Fruit fly (Drosophila melanogaster) whole organism, embryonic: ENCODE results near the gene Ndfip.
A peak's percentile ranks its signal among the peaks of the same experiment; 100 is the strongest.

Experiments
- Adf1 ChIP-seq: fragments of 200-800 bp; sonication (Bioruptor generic); IDR thresholded peaks from 2 replicates; pipeline ENCODE4 v1.3.6; 2022; ENCODE audit warnings: missing biosample characterization, missing genetic modification characterization
- CG10366 ChIP-seq: fragments of 200-800 bp; sonication (Bioruptor generic); IDR thresholded peaks from 2 replicates; pipeline ENCODE4 v1.3.6; 2022; ENCODE audit warnings: missing biosample characterization, missing genetic modification characterization
- CG11398 ChIP-seq: fragments of 200-800 bp; sonication (Bioruptor generic); optimal IDR thresholded peaks from 2 replicates; lab custom pipeline; 2016; ENCODE audit warnings: missing biosample characterization, missing genetic modification characterization
- CG13123 ChIP-seq: fragments of 200-800 bp; sonication (Bioruptor generic); optimal IDR thresholded peaks from 2 replicates; lab custom pipeline; 2016; ENCODE audit warnings: missing biosample characterization, missing genetic modification characterization
- CG15011 ChIP-seq: fragments of 200-800 bp; sonication (Bioruptor generic); optimal IDR thresholded peaks from 3 replicates; lab custom pipeline; 2018; ENCODE audit warnings: missing biosample characterization, mild to moderate bottlenecking, missing genetic modification characterization
- CG17829 ChIP-seq: fragments of 200-800 bp; optimal IDR thresholded peaks from 2 replicates; lab custom pipeline; 2019; ENCODE audit warnings: missing biosample characterization, mild to moderate bottlenecking, missing genetic modification characterization, moderate library complexity
- CG18476 ChIP-seq: fragments of 200-800 bp; sonication (Bioruptor generic); optimal IDR thresholded peaks from 2 replicates; lab custom pipeline; 2016; ENCODE audit warnings: missing biosample characterization, mild to moderate bottlenecking, missing genetic modification characterization
- CG2129 ChIP-seq: fragments of 200-800 bp; sonication (Bioruptor generic); IDR thresholded peaks from 2 replicates; pipeline ENCODE4 v1.3.6; 2022; ENCODE audit warnings: missing biosample characterization, missing genetic modification characterization; ENCODE audit not compliant: partially characterized antibody
- CG2889 ChIP-seq: fragments of 200-800 bp; sonication (Bioruptor generic); IDR thresholded peaks from 3 replicates; pipeline ENCODE4 v1.3.6; 2022; ENCODE audit warnings: missing biosample characterization, missing genetic modification characterization
- CG31224 ChIP-seq: fragments of 200-800 bp; sonication (Bioruptor generic); IDR thresholded peaks from 2 replicates; pipeline ENCODE4 v1.3.6; 2022; ENCODE audit warnings: missing biosample characterization, missing genetic modification characterization
- CG32532 ChIP-seq: fragments of 200-800 bp; sonication (Bioruptor generic); IDR thresholded peaks from 2 replicates; pipeline ENCODE4 v1.3.6; 2022; ENCODE audit warnings: missing biosample characterization, missing genetic modification characterization
- CG32772 ChIP-seq: fragments of 200-800 bp; sonication (Bioruptor generic); IDR thresholded peaks from 2 replicates; pipeline ENCODE4 v1.3.6; 2022; ENCODE audit warnings: missing biosample characterization, missing genetic modification characterization
- CG42726 ChIP-seq: fragments of 200-800 bp; sonication (Bioruptor generic); IDR thresholded peaks from 2 replicates; pipeline ENCODE4 v1.3.6; 2022; ENCODE audit warnings: missing biosample characterization, missing genetic modification characterization; ENCODE audit not compliant: partially characterized antibody
- CG43689 ChIP-seq: fragments of 200-800 bp; sonication (Bioruptor generic); IDR thresholded peaks from 2 replicates; pipeline ENCODE4 v1.3.6; 2022; ENCODE audit warnings: missing biosample characterization, missing genetic modification characterization
- CG4404 ChIP-seq: fragments of 200-800 bp; sonication (Bioruptor generic); IDR thresholded peaks from 2 replicates; pipeline ENCODE4 v1.3.6; 2022; ENCODE audit warnings: missing biosample characterization, missing genetic modification characterization
- CG6272 ChIP-seq: fragments of 200-800 bp; sonication (Bioruptor generic); IDR thresholded peaks from 2 replicates; pipeline ENCODE4 v1.3.6; 2022; ENCODE audit warnings: missing biosample characterization, missing genetic modification characterization
- CG6813 ChIP-seq: fragments of 200-800 bp; sonication (Bioruptor generic); optimal IDR thresholded peaks from 2 replicates; lab custom pipeline; 2017; ENCODE audit warnings: missing biosample characterization, missing genetic modification characterization, mild to moderate bottlenecking, moderate library complexity, missing genetic modification reagents
- CG7839 ChIP-seq: fragments of 200-800 bp; sonication (Bioruptor generic); optimal IDR thresholded peaks from 3 replicates; lab custom pipeline; 2018; ENCODE audit warnings: missing biosample characterization, mild to moderate bottlenecking, missing genetic modification characterization, moderate library complexity
- CG7963 ChIP-seq: fragments of 200-800 bp; sonication (Bioruptor generic); IDR thresholded peaks from 3 replicates; pipeline ENCODE4 v1.3.6; 2022; ENCODE audit warnings: missing biosample characterization, missing genetic modification characterization; ENCODE audit not compliant: partially characterized antibody
- CoRest ChIP-seq: fragments of 200-800 bp; sonication (Bioruptor generic); optimal IDR thresholded peaks from 3 replicates; lab custom pipeline; 2018; ENCODE audit warnings: missing biosample characterization, mild to moderate bottlenecking, missing genetic modification characterization, moderate library complexity
- D19B ChIP-seq: fragments of 200-800 bp; sonication (Bioruptor generic); optimal IDR thresholded peaks from 2 replicates; lab custom pipeline; 2017; ENCODE audit warnings: missing biosample characterization, mild to moderate bottlenecking, missing genetic modification characterization
- Dad ChIP-seq: fragments of 200-800 bp; sonication (Bioruptor generic); optimal IDR thresholded peaks from 3 replicates; lab custom pipeline; 2016; ENCODE audit warnings: missing biosample characterization, missing genetic modification characterization
- HHEX ChIP-seq: fragments of 200-800 bp; sonication (Bioruptor generic); optimal IDR thresholded peaks from 3 replicates; lab custom pipeline; 2017; ENCODE audit warnings: missing biosample characterization, mild to moderate bottlenecking, missing genetic modification characterization, missing genetic modification reagents
- Hand ChIP-seq: fragments of 200-800 bp; sonication (Bioruptor generic); optimal IDR thresholded peaks from 2 replicates; lab custom pipeline; 2017; ENCODE audit warnings: mild to moderate bottlenecking, missing biosample characterization, missing genetic modification reagents, missing genetic modification characterization
- HmgZ ChIP-seq: fragments of 200-800 bp; sonication (Bioruptor generic); optimal IDR thresholded peaks from 2 replicates; lab custom pipeline; 2018; ENCODE audit warnings: missing biosample characterization, mild to moderate bottlenecking, missing genetic modification characterization
- Mad ChIP-seq: fragments of 200-800 bp; sonication (Bioruptor generic); optimal IDR thresholded peaks from 2 replicates; lab custom pipeline; 2016; ENCODE audit warnings: missing biosample characterization, missing genetic modification characterization
- NC2β ChIP-seq: fragments of 200-800 bp; sonication (Bioruptor generic); optimal IDR thresholded peaks from 2 replicates; lab custom pipeline; 2016; ENCODE audit warnings: missing biosample characterization, missing genetic modification characterization
- Tbp ChIP-seq: fragments of >200 bp; optimal IDR thresholded peaks from 2 replicates; lab custom pipeline; 2018; ENCODE audit warnings: missing biosample characterization, missing genetic modification characterization
- amos ChIP-seq: fragments of 200-800 bp; sonication (Bioruptor generic); IDR thresholded peaks from 2 replicates; pipeline ENCODE4 v1.3.6; 2022; ENCODE audit warnings: missing biosample characterization, missing genetic modification characterization; ENCODE audit not compliant: partially characterized antibody
- cas ChIP-seq: fragments of 200-800 bp; sonication (Bioruptor generic); IDR thresholded peaks from 2 replicates; pipeline ENCODE4 v1.3.6; 2022; ENCODE audit warnings: missing biosample characterization, missing genetic modification characterization
- chinmo ChIP-seq: fragments of 200-800 bp; sonication (Bioruptor generic); IDR thresholded peaks from 4 replicates; pipeline ENCODE4 v1.3.6; 2022; ENCODE audit warnings: missing biosample characterization, missing genetic modification characterization; ENCODE audit not compliant: partially characterized antibody
- ci ChIP-seq: fragments of 200-800 bp; sonication (Bioruptor generic); IDR thresholded peaks from 3 replicates; pipeline ENCODE4 v1.3.6; 2022; ENCODE audit warnings: missing biosample characterization, missing genetic modification characterization
- crc ChIP-seq: fragments of 200-800 bp; sonication (Bioruptor generic); optimal IDR thresholded peaks from 2 replicates; lab custom pipeline; 2016; ENCODE audit warnings: missing biosample characterization, missing genetic modification characterization
- crp ChIP-seq, 2 experiments: fragments of 200-800 bp; sonication (Bioruptor generic); optimal IDR thresholded peaks; 2 replicates in 1 of 2; 3 replicates in 1 of 2; lab custom pipeline; 2017; ENCODE audit warnings: missing biosample characterization in 2 of 2, missing genetic modification characterization in 2 of 2, mild to moderate bottlenecking in 1 of 2, moderate library complexity in 1 of 2
- dimm ChIP-seq: fragments of 200-800 bp; sonication (Bioruptor generic); IDR thresholded peaks from 2 replicates; pipeline ENCODE4 v1.3.6; 2022; ENCODE audit warnings: missing biosample characterization, missing genetic modification characterization
- disco-r ChIP-seq: fragments of 200-800 bp; sonication (Bioruptor generic); optimal IDR thresholded peaks from 2 replicates; lab custom pipeline; 2016; ENCODE audit warnings: missing biosample characterization, missing genetic modification characterization
- dmrt11E ChIP-seq: fragments of 200-800 bp; sonication (Bioruptor generic); optimal IDR thresholded peaks from 3 replicates; lab custom pipeline; 2018; ENCODE audit warnings: missing biosample characterization, mild to moderate bottlenecking, missing genetic modification characterization, moderate library complexity
- dmrt99B ChIP-seq: fragments of 200-800 bp; sonication (Bioruptor generic); optimal IDR thresholded peaks from 2 replicates; lab custom pipeline; 2018; ENCODE audit warnings: missing biosample characterization, mild to moderate bottlenecking, missing genetic modification characterization, moderate library complexity
- dysf ChIP-seq: fragments of 200-800 bp; sonication (Bioruptor generic); IDR thresholded peaks from 3 replicates; pipeline ENCODE4 v1.3.6; 2022; ENCODE audit warnings: missing biosample characterization, missing genetic modification characterization
- eyg ChIP-seq: fragments of 200-800 bp; sonication (Bioruptor generic); optimal IDR thresholded peaks from 3 replicates; lab custom pipeline; 2016; ENCODE audit warnings: missing biosample characterization, missing genetic modification characterization
- hb ChIP-seq: fragments of 200-800 bp; sonication (Bioruptor generic); IDR thresholded peaks from 3 replicates; pipeline ENCODE4 v1.3.6; 2022; ENCODE audit warnings: missing biosample characterization, missing genetic modification characterization; ENCODE audit not compliant: partially characterized antibody
- kah ChIP-seq: fragments of 200-800 bp; sonication (Bioruptor generic); optimal IDR thresholded peaks from 2 replicates; lab custom pipeline; 2018; ENCODE audit warnings: missing biosample characterization, mild to moderate bottlenecking, missing genetic modification characterization
- kay ChIP-seq: fragments of 200-800 bp; sonication (Bioruptor generic); optimal IDR thresholded peaks from 2 replicates; lab custom pipeline; 2016; ENCODE audit warnings: missing biosample characterization, missing genetic modification characterization
- klu ChIP-seq: fragments of 200-800 bp; sonication (Bioruptor generic); IDR thresholded peaks from 2 replicates; pipeline ENCODE4 v1.3.6; 2022; ENCODE audit warnings: missing biosample characterization, missing genetic modification characterization
- mld ChIP-seq: fragments of 200-800 bp; sonication (Bioruptor generic); IDR thresholded peaks from 3 replicates; pipeline ENCODE4 v1.3.6; 2022; ENCODE audit warnings: missing biosample characterization, missing genetic modification characterization; ENCODE audit not compliant: partially characterized antibody
- oc ChIP-seq: fragments of 200-800 bp; sonication (Bioruptor generic); optimal IDR thresholded peaks from 2 replicates; lab custom pipeline; 2018; ENCODE audit warnings: missing biosample characterization, mild to moderate bottlenecking, missing genetic modification characterization, moderate library complexity
- otp ChIP-seq: fragments of 200-800 bp; sonication (Bioruptor generic); IDR thresholded peaks from 3 replicates; pipeline ENCODE4, ENCODE4 v1.3.6; 2022; ENCODE audit warnings: missing biosample characterization, missing genetic modification characterization
- sisA ChIP-seq: fragments of 200-800 bp; sonication (Bioruptor generic); IDR thresholded peaks from 2 replicates; pipeline ENCODE4 v1.3.6; 2022; ENCODE audit warnings: missing biosample characterization, missing genetic modification characterization
- slbo ChIP-seq: fragments of 200-800 bp; sonication (Bioruptor generic); IDR thresholded peaks from 2 replicates; pipeline ENCODE4 v1.3.6; 2022; ENCODE audit warnings: missing biosample characterization, missing genetic modification characterization
- zfh1 ChIP-seq: fragments of 200-800 bp; sonication (Bioruptor generic); IDR thresholded peaks from 3 replicates; pipeline ENCODE4 v1.3.6; 2022; ENCODE audit warnings: missing biosample characterization, missing genetic modification characterization

The Ndfip gene

DNA sequence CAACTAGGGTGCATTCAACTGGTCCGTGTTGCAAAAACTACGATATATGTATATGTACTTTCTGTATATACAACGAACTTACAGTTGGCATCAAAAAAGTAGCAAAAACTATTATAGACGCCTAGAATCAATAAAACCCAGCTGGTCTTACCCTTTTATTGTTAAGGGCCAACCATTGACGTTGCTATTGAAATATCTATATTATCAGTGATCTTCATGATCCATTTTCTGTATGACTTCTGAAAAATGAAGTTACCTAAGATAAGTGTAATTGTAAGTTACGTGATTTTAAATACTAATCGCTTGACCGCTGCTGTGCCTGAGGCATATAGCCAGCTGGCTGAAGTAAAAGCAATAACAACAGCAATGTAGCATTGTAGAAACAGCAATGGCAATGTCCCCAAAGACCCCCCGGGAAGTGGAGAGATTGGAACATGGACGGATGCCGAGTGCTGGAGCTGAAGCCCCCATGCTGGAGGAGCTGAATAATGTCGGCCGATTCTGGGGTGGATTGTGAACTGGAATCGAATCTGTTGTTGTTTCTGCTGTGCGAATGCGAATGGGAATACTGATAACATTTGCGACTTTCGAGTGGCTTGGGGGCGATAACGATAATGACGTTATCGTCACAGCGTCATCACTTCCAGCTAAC, 3.8 kb upstream of the Ndfip start (continued):
- no peak for TF ChIP-seq disco-r (GFP tag; lab: Kevin White, UChicago)
- TF ChIP-seq CG18476: peak; percentile 17
- TF ChIP-seq CG2889: no peak
- no peak for TF ChIP-seq cas
- no peak for TF ChIP-seq hb
- TF ChIP-seq CG7839 (tag; lab: Kevin White, UChicago): peak; percentile 59
- TF ChIP-seq NC2β (GFP tag; lab: Kevin White, UChicago): no peak
- TF ChIP-seq Dad (GFP tag; lab: Kevin White, UChicago): no peak
- no peak for TF ChIP-seq otp (GFP tag; lab: Robert Waterston, UW)
- no peak for TF ChIP-seq kay (GFP tag; lab: Kevin White, UChicago)
- TF ChIP-seq CG6272 (GFP tag; lab: Robert Waterston, UW): no peak
- TF ChIP-seq CG43689: no peak
- peak; percentile 45 for TF ChIP-seq dmrt11E (tag; lab: Kevin White, UChicago)
- no peak for TF ChIP-seq CG32772 (GFP tag; lab: Robert Waterston, UW)
- no peak for TF ChIP-seq mld (GFP tag; lab: Robert Waterston, UW)
- TF ChIP-seq CG10366 (GFP tag; lab: Robert Waterston, UW): no peak
- no peak for TF ChIP-seq CG4404 (GFP tag; lab: Robert Waterston, UW)
- no peak for TF ChIP-seq Adf1 (GFP tag; lab: Robert Waterston, UW)
- no peak for TF ChIP-seq kah
- TF ChIP-seq dmrt99B (tag; lab: Kevin White, UChicago): peak; percentile 54
- TF ChIP-seq dimm (GFP tag; lab: Robert Waterston, UW): no peak
- peak; percentile 44; the same call in 2 of the 3 replicates for TF ChIP-seq dysf (GFP tag; lab: Robert Waterston, UW)
- TF ChIP-seq CG11398 (GFP tag; lab: Kevin White, UChicago): no peak
- no peak for TF ChIP-seq CG31224
- TF ChIP-seq Tbp: no peak
- peak; percentile 23 for TF ChIP-seq HHEX (GFP tag; lab: Kevin White, UChicago)
- peak; percentile 50 for TF ChIP-seq CG17829 (tag; lab: Kevin White, UChicago)
- TF ChIP-seq CG13123: no peak
- no peak for TF ChIP-seq CG32532 (GFP tag; lab: Robert Waterston, UW)
- no peak for TF ChIP-seq eyg (GFP tag; lab: Kevin White, UChicago)
- 0 out of 3 replicates have a peak, but pooled peaks have one; percentile 35 for TF ChIP-seq zfh1 (GFP tag; lab: Robert Waterston, UW)
- TF ChIP-seq CG7963 (GFP tag; lab: Robert Waterston, UW): no peak
- TF ChIP-seq sisA (GFP tag; lab: Robert Waterston, UW): no peak
- peak; percentile 36 for TF ChIP-seq CoRest (tag; lab: Kevin White, UChicago)
- TF ChIP-seq CG2129 (GFP tag; lab: Robert Waterston, UW): no peak
- no peak for TF ChIP-seq oc (tag; lab: Kevin White, UChicago)
- TF ChIP-seq CG42726 (GFP tag; lab: Robert Waterston, UW): no peak
- TF ChIP-seq CG15011 (GFP tag; lab: Kevin White, UChicago): no peak
- no peak for TF ChIP-seq CG6813 (GFP tag; lab: Kevin White, UChicago)
- TF ChIP-seq Hand (GFP tag; lab: Kevin White, UChicago): peak; percentile 38
- TF ChIP-seq D19B: peak; percentile 24
- no peak; the same call in 1 of the 2 replicates for TF ChIP-seq amos (GFP tag; lab: Robert Waterston, UW)
- TF ChIP-seq crp (GFP tag; optimal IDR thresholded peaks at IDR 0.05; lab: Kevin White, UChicago): no peak
- TF ChIP-seq Mad (GFP tag; lab: Kevin White, UChicago): no peak
- TF ChIP-seq crc: peak; percentile 8
- TF ChIP-seq slbo: peak; percentile 43; the same call in 1 of the 2 replicates
- no peak for TF ChIP-seq chinmo (GFP tag; lab: Robert Waterston, UW)
- no peak for TF ChIP-seq klu (GFP tag; lab: Robert Waterston, UW)
- peak; percentile 34 for TF ChIP-seq HmgZ (tag; lab: Kevin White, UChicago)
- peak; percentile 50; the same call in 1 of the 3 replicates for TF ChIP-seq ci (GFP tag; lab: Robert Waterston, UW)
